Worm (Caenorhabditis elegans) whole organism, midembryonic: ENCODE data around the gene str-109.

Experiments
- T22C8.4 ChIP-seq: fragments of 200-800 bp; sonication (Bioruptor generic); IDR thresholded peaks from 2 replicates; pipeline ENCODE4 v1.3.6; 2022; ENCODE audit warnings: missing genetic modification characterization, missing compliant biosample characterization
- cog-1 ChIP-seq: sonication (generic microtip); optimal IDR thresholded peaks from 2 replicates; lab custom pipeline; 2016; ENCODE audit warnings: missing genetic modification characterization, missing compliant biosample characterization
- flt-1 ChIP-seq: fragments of 200-800 bp; sonication (Bioruptor generic); IDR thresholded peaks from 2 replicates; pipeline ENCODE4 v1.3.6; 2022; ENCODE audit warnings: missing genetic modification characterization, missing compliant biosample characterization
- klf-2 ChIP-seq: fragments of 200-800 bp; sonication (Bioruptor generic); conservative IDR thresholded peaks from 2 replicates; pipeline ENCODE4 v1.3.6; 2022; ENCODE audit warnings: missing genetic modification reagents, missing genetic modification characterization, missing compliant biosample characterization
- med-1 ChIP-seq: sonication (generic microtip); optimal IDR thresholded peaks from 2 replicates; lab custom pipeline; 2017; ENCODE audit warnings: missing genetic modification characterization, mild to moderate bottlenecking, missing compliant biosample characterization, antibody characterized with exemption, missing genetic modification reagents; ENCODE audit not compliant: insufficient read depth
- ref-1 ChIP-seq: fragments of 200-800 bp; sonication (Bioruptor generic); conservative IDR thresholded peaks from 2 replicates; pipeline ENCODE4 v1.3.6; 2022; ENCODE audit warnings: missing genetic modification reagents, missing genetic modification characterization, missing compliant biosample characterization
- tab-1 ChIP-seq: fragments of 200-800 bp; sonication (Bioruptor generic); IDR thresholded peaks from 2 replicates; pipeline ENCODE4 v1.3.6; 2022; ENCODE audit warnings: missing genetic modification characterization, missing compliant biosample characterization
- ztf-23 ChIP-seq: fragments of 200-800 bp; sonication (Bioruptor generic); IDR thresholded peaks from 2 replicates; pipeline ENCODE4 v1.3.6; 2022; ENCODE audit warnings: missing genetic modification reagents, missing genetic modification characterization, missing compliant biosample characterization
- ztf-29 ChIP-seq: fragments of 200-800 bp; sonication (Bioruptor generic); IDR thresholded peaks from 2 replicates; pipeline ENCODE4 v1.3.6; 2022; ENCODE audit warnings: missing genetic modification reagents, missing genetic modification characterization, missing compliant biosample characterization

DNA sequence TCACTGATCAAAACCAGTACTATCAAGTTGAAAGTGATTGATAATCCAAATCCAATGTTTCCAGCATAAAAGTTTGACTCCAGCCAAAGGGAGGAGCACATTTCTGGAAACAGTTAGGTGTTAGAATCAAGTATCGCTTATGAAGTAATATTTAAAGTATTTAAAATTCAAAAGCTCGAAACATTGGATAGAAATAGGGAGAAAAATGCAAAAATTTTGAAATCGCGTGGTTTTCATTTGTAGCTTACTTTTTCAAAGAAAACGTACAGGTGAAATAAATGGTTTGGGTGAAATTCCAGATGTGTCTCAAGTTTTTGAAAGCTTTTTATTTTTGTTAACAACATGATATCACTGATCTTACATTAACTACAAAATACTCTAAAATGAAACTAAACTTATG is 7.0 kb upstream of the str-109 start, which contains the start of gene str-111:
- TF ChIP-seq ref-1 (GFP tag; lab: Robert Waterston, UW) (no peak), ztf-29 (GFP tag; lab: Robert Waterston, UW) (no peak), T22C8.4 (no peak), med-1 (GFP tag; lab: Kevin White, UChicago) (no peak), flt-1 (GFP tag; lab: Robert Waterston, UW) (no peak), cog-1 (tag; lab: Kevin White, UChicago) (no peak), klf-2 (GFP tag; lab: Robert Waterston, UW) (no peak), tab-1 (GFP tag; lab: Robert Waterston, UW) (no peak), ztf-23 (GFP tag; lab: Robert Waterston, UW) (no peak)
